Fruit fly (Drosophila melanogaster): ENCODE measurements around the gene CG15525.

dm6 chr3R:29995035-29995434, 2.4 kb downstream of the CG15525 start, which contains the start of the genes CG7903 and Sas-6:
- TF ChIP-seq CG8159 (tag; optimal IDR thresholded peaks at IDR 0.05): no peak
- no peak for TF ChIP-seq CG34367 (tag; optimal IDR thresholded peaks at IDR 0.05)
- no peak for TF ChIP-seq CG8301 (tag; optimal IDR thresholded peaks at IDR 0.05)
- no peak for TF ChIP-seq Ets98B (GFP tag; IDR thresholded peaks at IDR 0.05)
- TF ChIP-seq CG9948 (tag; optimal IDR thresholded peaks at IDR 0.05): no peak
- TF ChIP-seq Snoo (tag; optimal IDR thresholded peaks at IDR 0.05): no peak
- no peak for TF ChIP-seq fd96Ca (GFP tag; IDR thresholded peaks at IDR 0.05)
- TF ChIP-seq EcR (GFP tag; optimal IDR thresholded peaks at IDR 0.05): no peak
- TF ChIP-seq rn (GFP tag; IDR thresholded peaks at IDR 0.05): no peak
- TF ChIP-seq CG14655 (GFP tag; optimal IDR thresholded peaks at IDR 0.05): no peak
- TF ChIP-seq CG13204 (GFP tag; optimal IDR thresholded peaks at IDR 0.05): no peak
- no peak for TF ChIP-seq CG12605 (GFP tag; IDR thresholded peaks at IDR 0.05)
- TF ChIP-seq gl (tag; optimal IDR thresholded peaks at IDR 0.05): no peak

Data from whole organism, pupa.